Worm (Caenorhabditis elegans): ENCODE data around the gene hmgr-1.

Gene hmgr-1

ce11 chrIII:7322018-7322417 lies 37.3 kb upstream of the hmgr-1 start (continued):
- TF ChIP-seq lin-14 (GFP tag; optimal IDR thresholded peaks at IDR 0.05) (peak; percentile 52), isw-1 (GFP tag; IDR thresholded peaks at IDR 0.05) (no peak), Y116A8C.19 (tag; optimal IDR thresholded peaks at IDR 0.05; ENCODE audit: borderline replicate concordance) (no peak), unc-30 (tag; optimal IDR thresholded peaks at IDR 0.05) (no peak), unc-62 (GFP tag; optimal IDR thresholded peaks at IDR 0.05) (no peak), efl-3 (GFP tag; optimal IDR thresholded peaks at IDR 0.05) (no peak), nhr-28 (tag; optimal IDR thresholded peaks at IDR 0.05) (no peak), nhr-12 (tag; optimal IDR thresholded peaks at IDR 0.05) (no peak), tbx-2 (tag; optimal IDR thresholded peaks at IDR 0.05) (peak; percentile 24), zip-4 (GFP tag; optimal IDR thresholded peaks at IDR 0.05) (no peak)

ce11 chrIII:7323331-7323730 lies 36.0 kb upstream of the hmgr-1 start:
- TF ChIP-seq elt-2 (tag; optimal IDR thresholded peaks at IDR 0.05) (no peak), nhr-76 (tag; optimal IDR thresholded peaks at IDR 0.05) (no peak), lin-39 (tag; optimal IDR thresholded peaks at IDR 0.05) (no peak), efl-1 (optimal IDR thresholded peaks at IDR 0.05) (no peak), efl-1 (GFP tag; optimal IDR thresholded peaks at IDR 0.05 in 1 of 2) (no peak), aha-1 (tag; optimal IDR thresholded peaks at IDR 0.05) (no peak), nhr-85 (tag) (no peak), isw-1 (GFP tag; IDR thresholded peaks at IDR 0.05) (no peak), sptf-1 (tag; optimal IDR thresholded peaks at IDR 0.05) (no peak), F16B12.6 (tag; optimal IDR thresholded peaks at IDR 0.05) (no peak)

ce11 chrIII:7329155-7329732 lies 30.1 kb upstream of the hmgr-1 start, which contains the start of gene lab-2:
lab-2 (minus strand) TSS chrIII:7329607.
- TF ChIP-seq efl-1 (optimal IDR thresholded peaks at IDR 0.05) (no peak), efl-1 (GFP tag; optimal IDR thresholded peaks at IDR 0.05 in 1 of 2) (peak in 1 of 2 experiments; percentile 78), ztf-4 (tag; optimal IDR thresholded peaks at IDR 0.05) (peak; percentile 49), hlh-17 (GFP tag; optimal IDR thresholded peaks at IDR 0.05; ENCODE audit: borderline replicate concordance) (no peak), C16A3.4 (tag; optimal IDR thresholded peaks at IDR 0.05) (peak; percentile 7), nhr-76 (tag; optimal IDR thresholded peaks at IDR 0.05) (no peak), ama-1 (optimal IDR thresholded peaks at IDR 0.05) (peak; percentile 79), elt-2 (tag; optimal IDR thresholded peaks at IDR 0.05) (peak; percentile 11), aly-2 (tag; optimal IDR thresholded peaks at IDR 0.05) (peak; percentile 22), nhr-90 (tag; optimal IDR thresholded peaks at IDR 0.05; ENCODE audit: poor library complexity) (peak; percentile 22)

ce11 chrIII:7331671-7332070 lies 27.6 kb upstream of the hmgr-1 start:
- TF ChIP-seq pax-3 (tag; optimal IDR thresholded peaks at IDR 0.05), result no peak
- no peak for TF ChIP-seq mdl-1 (tag; optimal IDR thresholded peaks at IDR 0.05)
- no peak for TF ChIP-seq ets-5 (GFP tag; IDR thresholded peaks at IDR 0.05)
- peak; percentile 56 for TF ChIP-seq nhr-85 (tag)

ce11 chrIII:7333906-7334531 lies 25.3 kb upstream of the hmgr-1 start:
- TF ChIP-seq lin-14 (GFP tag; optimal IDR thresholded peaks at IDR 0.05) (peak; percentile 32), skn-1 (tag; optimal IDR thresholded peaks at IDR 0.05) (peak; percentile 40), snpc-4 (tag; optimal IDR thresholded peaks at IDR 0.05) (peak; percentile 69), blmp-1 (tag; optimal IDR thresholded peaks at IDR 0.05) (peak; percentile 50), nhr-85 (tag) (peak; percentile 1), nhr-71 (tag; optimal IDR thresholded peaks at IDR 0.05) (peak; percentile 17), mep-1 (tag; optimal IDR thresholded peaks at IDR 0.05) (peak; percentile 8), snu-23 (GFP tag; optimal IDR thresholded peaks at IDR 0.05) (peak; percentile 14), rnt-1 (tag; optimal IDR thresholded peaks at IDR 0.05) (peak; percentile 29)
